Worm (Caenorhabditis elegans) whole organism, late embryonic: ENCODE results near the gene farl-11.

ENCODE experiments used
- ama-1 ChIP-seq: fragments of 150-350 bp; optimal IDR thresholded peaks from 2 replicates; lab custom pipeline; 2014
- ceh-19 ChIP-seq: fragments of 200-800 bp; sonication (Bioruptor generic); optimal IDR thresholded peaks from 2 replicates; lab custom pipeline; 2018; ENCODE audit warnings: mild to moderate bottlenecking, missing genetic modification characterization, missing compliant biosample characterization
- ceh-30 ChIP-seq: fragments of 150-350 bp; optimal IDR thresholded peaks from 2 replicates; lab custom pipeline; 2014; ENCODE audit warnings: missing biosample characterization, missing genetic modification characterization
- ceh-6 ChIP-seq: fragments of 200-800 bp; sonication (Bioruptor generic); optimal IDR thresholded peaks from 2 replicates; lab custom pipeline; 2018; ENCODE audit warnings: mild to moderate bottlenecking, missing genetic modification characterization, missing compliant biosample characterization
- elt-4 ChIP-seq: sonication (generic microtip); optimal IDR thresholded peaks from 2 replicates; lab custom pipeline; 2016; ENCODE audit warnings: missing genetic modification characterization, missing compliant biosample characterization
- fkh-10 ChIP-seq: fragments of 150-350 bp; optimal IDR thresholded peaks from 2 replicates; lab custom pipeline; 2014; ENCODE audit warnings: missing biosample characterization, missing genetic modification reagents, missing genetic modification characterization
- hlh-15 ChIP-seq: sonication (generic microtip); optimal IDR thresholded peaks from 2 replicates; lab custom pipeline; 2016; ENCODE audit warnings: missing genetic modification characterization, missing compliant biosample characterization
- hlh-6 ChIP-seq: sonication (generic microtip); optimal IDR thresholded peaks from 2 replicates; lab custom pipeline; 2016; ENCODE audit warnings: missing genotype, missing genetic modification characterization, missing compliant biosample characterization
- mec-3 ChIP-seq: sonication (generic microtip); optimal IDR thresholded peaks from 2 replicates; lab custom pipeline; 2016; ENCODE audit warnings: borderline replicate concordance, missing genetic modification characterization, missing compliant biosample characterization
- nhr-11 ChIP-seq: fragments of 150-350 bp; optimal IDR thresholded peaks from 2 replicates; lab custom pipeline; 2014; ENCODE audit warnings: missing biosample characterization, missing genetic modification characterization
- tbx-2 ChIP-seq: sonication (generic microtip); optimal IDR thresholded peaks from 2 replicates; lab custom pipeline; 2016; ENCODE audit warnings: missing genetic modification characterization, missing compliant biosample characterization

DNA sequence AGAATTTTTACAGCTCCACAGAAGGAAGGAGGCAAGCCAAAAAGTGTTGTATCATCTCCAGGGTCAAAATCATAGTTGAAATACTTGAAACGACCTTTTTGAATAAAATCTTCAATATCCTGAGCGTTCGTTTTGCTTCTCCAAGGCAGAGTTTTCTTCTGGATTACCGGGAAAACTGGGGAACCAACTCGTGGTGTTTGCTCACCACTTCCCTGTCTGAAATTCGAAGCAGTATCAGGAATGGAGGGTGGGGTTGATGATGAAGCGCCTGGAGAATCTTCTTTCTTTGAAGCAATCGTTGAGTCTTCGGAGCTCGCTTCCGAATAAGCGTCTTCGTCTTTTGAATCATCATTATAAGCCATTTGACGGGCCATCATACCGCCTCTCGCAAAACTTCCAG is 1.7 kb downstream of the farl-11 start:
- TF ChIP-seq ama-1 (lab: Kevin White, UChicago) (no peak), tbx-2 (no peak), nhr-11 (tag; lab: Kevin White, UChicago) (no peak), fkh-10 (GFP tag; lab: Kevin White, UChicago) (no peak), ceh-6 (no peak), hlh-6 (tag; lab: Kevin White, UChicago) (no peak), elt-4 (tag; lab: Kevin White, UChicago) (no peak), ceh-30 (tag; lab: Kevin White, UChicago) (no peak), mec-3 (no peak), ceh-19 (GFP tag; lab: Kevin White, UChicago) (no peak), hlh-15 (no peak)
